Fruit fly (Drosophila melanogaster): Measurements from ENCODE around the gene CG13046.

The CG13046 gene

DNA sequence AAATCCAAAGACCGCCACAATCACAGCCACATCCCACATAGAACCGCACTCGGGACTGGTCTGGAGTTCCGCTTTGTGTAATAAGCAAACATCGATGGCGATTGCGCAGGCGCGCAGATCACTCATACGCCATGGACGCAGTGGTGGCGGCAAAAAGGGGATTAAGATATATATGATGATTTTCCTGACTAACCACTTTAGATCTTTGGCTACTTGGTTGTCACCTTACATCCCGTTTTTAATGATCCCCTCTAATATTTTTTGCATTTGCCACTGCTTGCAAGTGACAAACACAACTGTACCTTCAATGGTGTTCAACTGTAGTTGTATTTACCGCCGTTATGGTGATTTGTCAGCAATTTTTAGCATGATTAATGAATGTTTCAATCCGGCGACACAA, 21.8 kb upstream of the CG13046 start:
- TF ChIP-seq foxo (GFP tag; optimal IDR thresholded peaks at IDR 0.05) (peak in 1 of 2 experiments; percentile 55), Hr83 (GFP tag; optimal IDR thresholded peaks at IDR 0.05; ENCODE audit: poor library complexity, severe bottlenecking) (no peak), br (GFP tag; optimal IDR thresholded peaks at IDR 0.05) (peak; percentile 17), ey (GFP tag; optimal IDR thresholded peaks at IDR 0.05) (peak; percentile 32)

DNA sequence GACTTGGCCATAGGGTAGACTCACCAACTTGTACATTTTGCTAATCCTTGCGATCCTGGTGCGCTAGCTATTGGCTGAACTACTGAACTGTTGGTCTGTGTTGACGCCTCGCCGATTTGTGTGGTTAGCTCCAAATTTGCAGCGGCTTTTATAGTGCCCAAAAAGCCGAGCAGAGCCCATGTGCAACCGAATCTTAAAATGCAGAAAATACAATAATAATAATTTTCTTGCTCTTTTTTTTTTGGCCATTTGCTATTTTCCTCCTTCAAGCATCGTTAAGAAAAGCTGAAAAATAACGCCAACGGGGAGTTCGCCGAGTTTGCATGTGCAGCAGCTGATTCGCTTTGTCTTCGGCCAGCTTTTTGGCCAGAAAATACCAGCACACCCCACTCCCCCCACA, 20.2 kb upstream of the CG13046 start, which contains the start of gene CG13042:
Gene CG13042, minus strand, starts transcription at position 101 of the 400 bp plus-strand sequence.
- no peak for TF ChIP-seq CG32264 (GFP tag; optimal IDR thresholded peaks at IDR 0.05)

DNA sequence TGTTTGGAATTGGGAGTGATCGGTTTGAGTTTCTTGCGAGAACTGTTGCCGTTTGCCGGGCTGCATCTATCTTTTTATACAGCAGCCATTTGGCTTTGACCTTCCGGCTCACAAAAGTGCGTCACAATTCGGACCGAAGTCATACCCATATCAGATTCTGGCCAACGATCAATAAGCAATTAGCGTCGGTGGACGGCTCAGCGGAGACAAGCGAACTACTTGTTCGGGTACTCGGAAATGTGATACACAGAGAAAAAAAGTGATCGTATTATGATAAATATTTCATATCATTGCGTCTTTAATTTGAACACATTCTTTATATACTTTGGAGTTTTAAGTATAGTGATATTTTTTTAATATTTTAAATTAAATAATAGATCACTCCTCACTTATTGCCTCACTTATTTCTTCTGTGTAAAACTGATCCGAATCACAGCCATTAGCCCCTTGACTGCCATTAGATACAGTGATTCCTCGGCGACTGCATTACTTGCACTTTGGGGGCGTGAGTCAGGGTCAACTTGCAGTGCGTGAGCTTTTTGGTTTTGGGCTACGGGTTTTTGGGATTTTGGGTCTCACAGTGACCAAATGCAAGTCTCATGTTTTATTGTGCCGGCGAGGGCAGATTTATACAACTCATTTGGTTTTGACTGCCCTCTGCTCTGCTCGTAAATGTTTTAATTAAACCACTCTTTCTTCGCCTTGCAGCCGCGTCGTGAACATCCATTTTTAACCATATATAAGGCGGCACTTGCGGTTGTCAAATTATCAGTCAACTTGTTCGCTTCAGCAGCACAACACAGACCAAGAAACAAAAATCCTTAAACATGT, 17.8 kb upstream of the CG13046 start, which contains the start of the genes CG13043 and CG13063:
Gene CG13043, minus strand, starts transcription at position 51 of the 831 bp plus-strand sequence.
Gene CG13063, plus strand, starts transcription at position 781 of the 831 bp plus-strand sequence.
- no peak for TF ChIP-seq jim (GFP tag; optimal IDR thresholded peaks at IDR 0.05)
- TF ChIP-seq CrebA (GFP tag; optimal IDR thresholded peaks at IDR 0.05; ENCODE audit: borderline replicate concordance), result no peak
- TF ChIP-seq Dfd (GFP tag; optimal IDR thresholded peaks at IDR 0.05), result no peak
- no peak for TF ChIP-seq rgr (GFP tag; optimal IDR thresholded peaks at IDR 0.05)
- no peak for TF ChIP-seq HLH106 (tag; optimal IDR thresholded peaks at IDR 0.05)
- TF ChIP-seq GATAd (GFP tag; optimal IDR thresholded peaks at IDR 0.05), result no peak
- no peak for TF ChIP-seq Vsx2 (GFP tag; optimal IDR thresholded peaks at IDR 0.05; ENCODE audit: partially characterized antibody)
- TF ChIP-seq Dif (GFP tag; optimal IDR thresholded peaks at IDR 0.05; ENCODE audit: partially characterized antibody), result no peak
- no peak for TF ChIP-seq pan (optimal IDR thresholded peaks at IDR 0.05)
- TF ChIP-seq usp (GFP tag; optimal IDR thresholded peaks at IDR 0.05), result no peak

DNA sequence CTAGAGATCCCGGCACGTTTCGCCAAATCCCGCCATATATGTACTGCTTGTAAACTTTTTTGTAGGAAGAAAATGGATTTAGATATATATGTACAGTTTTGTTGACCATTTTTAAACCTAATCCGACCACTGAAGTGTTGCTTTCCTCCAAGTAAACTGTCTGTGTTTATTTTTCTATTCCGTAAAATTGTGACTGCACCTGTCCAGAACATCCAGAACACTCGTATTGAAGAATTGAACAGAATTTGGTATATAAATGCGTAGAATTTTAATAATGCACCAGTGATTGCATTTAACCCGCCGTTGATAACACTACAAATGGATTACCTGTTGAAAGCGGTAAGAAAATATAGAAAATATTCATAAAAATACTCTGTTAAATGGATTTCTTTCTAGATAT, 15.8 kb upstream of the CG13046 start, which contains the start of gene CG43249:
Gene CG43249, plus strand, starts transcription at position 301 of the 400 bp plus-strand sequence.
- TF ChIP-seq HLH106 (tag; optimal IDR thresholded peaks at IDR 0.05) (no peak), rgr (GFP tag; optimal IDR thresholded peaks at IDR 0.05) (no peak)

DNA sequence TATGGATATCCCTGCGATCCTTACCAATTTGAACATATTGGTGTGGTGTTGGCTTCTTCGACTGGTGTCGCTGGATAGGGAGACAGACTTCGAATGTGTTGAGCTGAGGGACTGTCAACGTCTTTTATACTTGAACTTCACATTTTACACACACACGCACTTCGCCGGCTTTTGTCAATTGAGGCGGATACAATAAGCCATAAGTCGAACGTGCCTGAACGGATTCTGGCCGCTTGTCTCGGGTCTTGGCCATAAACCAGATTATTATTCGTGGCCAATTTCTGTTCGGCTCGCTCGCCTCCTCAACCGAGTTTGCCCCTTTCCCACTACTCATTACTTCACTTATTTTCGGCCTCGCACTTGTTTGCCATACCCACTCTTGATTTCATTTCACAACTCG, 14.9 kb upstream of the CG13046 start, which contains the start of gene CG13044:
Gene CG13044, minus strand, starts transcription at position 101 of the 400 bp plus-strand sequence.
- TF ChIP-seq sv (GFP tag; optimal IDR thresholded peaks at IDR 0.05), result no peak
- no peak for TF ChIP-seq GATAd (GFP tag; optimal IDR thresholded peaks at IDR 0.05)
- TF ChIP-seq Myc (optimal IDR thresholded peaks at IDR 0.05), result no peak
- no peak for TF ChIP-seq jim (GFP tag; optimal IDR thresholded peaks at IDR 0.05)
- TF ChIP-seq Vsx2 (GFP tag; optimal IDR thresholded peaks at IDR 0.05; ENCODE audit: partially characterized antibody), result no peak
- TF ChIP-seq fru (GFP tag; optimal IDR thresholded peaks at IDR 0.05), result no peak

DNA sequence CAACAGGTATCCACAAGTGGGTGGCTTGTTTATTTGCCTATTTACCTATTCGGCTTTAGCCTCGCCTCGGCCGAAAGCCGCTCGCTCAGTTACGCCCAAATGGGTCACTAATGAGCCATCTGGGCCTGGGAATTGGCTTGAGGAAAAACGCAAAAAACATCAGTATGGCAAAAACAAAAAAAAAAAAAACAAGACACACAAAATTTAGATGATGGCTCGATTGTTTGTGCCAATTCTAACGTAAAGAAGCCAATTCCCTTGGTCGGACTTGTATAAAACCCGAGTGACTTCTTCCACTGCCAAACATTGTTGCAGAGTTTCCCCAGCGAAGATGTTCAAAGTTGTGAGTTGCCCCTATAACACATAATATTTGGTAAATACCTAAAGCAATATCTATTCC, 12.9 kb upstream of the CG13046 start, which contains the start of gene CG4982:
Gene CG4982, plus strand, starts transcription at position 301 of the 400 bp plus-strand sequence.
- TF ChIP-seq Hr83 (GFP tag; optimal IDR thresholded peaks at IDR 0.05; ENCODE audit: poor library complexity, severe bottlenecking), result no peak
- TF ChIP-seq Myc (optimal IDR thresholded peaks at IDR 0.05), result no peak
- no peak for TF ChIP-seq woc (GFP tag; optimal IDR thresholded peaks at IDR 0.05)
- no peak for TF ChIP-seq dl (GFP tag; optimal IDR thresholded peaks at IDR 0.05; ENCODE audit: insufficient read depth in 1 of 2, partially characterized antibody in 2 of 2)
- no peak for TF ChIP-seq Rel (GFP tag; optimal IDR thresholded peaks at IDR 0.05)
- no peak for TF ChIP-seq Rel (tag; optimal IDR thresholded peaks at IDR 0.05)
- TF ChIP-seq lola (GFP tag; optimal IDR thresholded peaks at IDR 0.05), result no peak
- no peak for TF ChIP-seq foxo (GFP tag; optimal IDR thresholded peaks at IDR 0.05)
- no peak for TF ChIP-seq Dif (GFP tag; optimal IDR thresholded peaks at IDR 0.05; ENCODE audit: partially characterized antibody)

DNA sequence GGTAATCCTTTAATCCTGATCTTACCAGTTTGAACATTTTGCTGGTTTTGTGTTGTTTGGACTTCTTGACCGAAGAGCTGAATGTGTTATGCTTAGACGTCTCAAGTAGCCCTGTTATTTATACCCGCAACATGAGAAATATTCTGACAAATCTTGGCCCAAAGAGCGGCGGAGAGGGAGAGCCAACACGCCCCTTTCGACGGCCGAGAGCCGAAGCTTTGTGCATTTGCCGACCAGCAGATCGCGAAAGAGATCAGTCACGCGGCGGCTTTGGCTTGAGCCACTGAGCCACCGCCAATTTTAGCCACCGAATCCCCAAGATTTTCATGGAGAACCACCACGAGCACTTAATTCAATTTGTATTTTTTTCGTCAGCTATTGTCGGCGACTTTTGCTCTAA, 7.2 kb upstream of the CG13046 start, which contains the start of gene CG4962:
Gene CG4962, minus strand, starts transcription at position 101 of the 400 bp plus-strand sequence.
- no peak for TF ChIP-seq Abd-B (GFP tag; optimal IDR thresholded peaks at IDR 0.05)
- TF ChIP-seq brk (GFP tag; optimal IDR thresholded peaks at IDR 0.05), result no peak
- no peak for TF ChIP-seq Vsx2 (GFP tag; optimal IDR thresholded peaks at IDR 0.05; ENCODE audit: partially characterized antibody)
- no peak for TF ChIP-seq HLH106 (tag; optimal IDR thresholded peaks at IDR 0.05)
- no peak for TF ChIP-seq OdsH (GFP tag; optimal IDR thresholded peaks at IDR 0.05)
- TF ChIP-seq sv (GFP tag; optimal IDR thresholded peaks at IDR 0.05), result no peak
- TF ChIP-seq fru (GFP tag; optimal IDR thresholded peaks at IDR 0.05), result no peak
- TF ChIP-seq usp (GFP tag; optimal IDR thresholded peaks at IDR 0.05), result no peak
- no peak for TF ChIP-seq br (GFP tag; optimal IDR thresholded peaks at IDR 0.05)
- no peak for TF ChIP-seq tai (GFP tag; optimal IDR thresholded peaks at IDR 0.05)

Data from whole organism, wandering third instar larva.